Worm (Caenorhabditis elegans) whole organism, L2 larva: ENCODE results near the gene C27H5.12.

Source experiments
- C34F6.9 ChIP-seq: fragments of 150-350 bp; optimal IDR thresholded peaks from 2 replicates; lab custom pipeline; 2014; ENCODE audit warnings: missing biosample characterization, missing genetic modification characterization
- F13H6.1 ChIP-seq: sonication (generic microtip); optimal IDR thresholded peaks from 2 replicates; lab custom pipeline; 2016; ENCODE audit warnings: missing genetic modification characterization, missing compliant biosample characterization
- Y55F3AM.14 ChIP-seq: fragments of 200-800 bp; sonication (Bioruptor generic); optimal IDR thresholded peaks from 2 replicates; lab custom pipeline; 2018; ENCODE audit warnings: mild to moderate bottlenecking, missing genetic modification characterization, missing compliant biosample characterization
- ZK546.5 ChIP-seq: sonication (generic microtip); optimal IDR thresholded peaks from 2 replicates; lab custom pipeline; 2017; ENCODE audit warnings: missing biosample characterization, missing genetic modification characterization
- alr-1 ChIP-seq: fragments of 150-350 bp; optimal IDR thresholded peaks from 2 replicates; lab custom pipeline; 2014; ENCODE audit warnings: missing biosample characterization, missing genetic modification characterization
- aly-2 ChIP-seq: fragments of 150-350 bp; optimal IDR thresholded peaks from 2 replicates; lab custom pipeline; 2014; ENCODE audit warnings: missing biosample characterization, missing genetic modification characterization
- ama-1 ChIP-seq: fragments of 150-350 bp; optimal IDR thresholded peaks from 2 replicates; lab custom pipeline; 2018; ENCODE audit warnings: inconsistent platforms
- blmp-1 ChIP-seq: sonication (generic microtip); optimal IDR thresholded peaks from 2 replicates; lab custom pipeline; 2017; ENCODE audit warnings: missing genetic modification characterization, mild to moderate bottlenecking, missing compliant biosample characterization, antibody characterized with exemption, moderate library complexity; ENCODE audit not compliant: insufficient read depth
- ceh-82 ChIP-seq: fragments of 150-350 bp; optimal IDR thresholded peaks from 2 replicates; lab custom pipeline; 2014; ENCODE audit warnings: missing biosample characterization, missing genetic modification characterization
- crh-2 ChIP-seq: sonication (generic microtip); optimal IDR thresholded peaks from 2 replicates; lab custom pipeline; 2017; ENCODE audit warnings: missing biosample characterization, missing genetic modification characterization
- dmd-4 ChIP-seq: sonication (generic microtip); optimal IDR thresholded peaks from 2 replicates; lab custom pipeline; 2017; ENCODE audit warnings: missing biosample characterization, missing genetic modification characterization
- egl-27 ChIP-seq: sonication (generic microtip); optimal IDR thresholded peaks from 3 replicates; lab custom pipeline; 2017; ENCODE audit warnings: missing biosample characterization, missing genetic modification reagents, missing genetic modification characterization
- elt-1 ChIP-seq: fragments of 150-350 bp; optimal IDR thresholded peaks from 2 replicates; lab custom pipeline; 2014; ENCODE audit warnings: missing biosample characterization, missing genetic modification characterization
- elt-3 ChIP-seq: sonication (generic microtip); optimal IDR thresholded peaks from 2 replicates; lab custom pipeline; 2017; ENCODE audit warnings: missing biosample characterization, missing genetic modification characterization
- fos-1 ChIP-seq: fragments of 150-350 bp; optimal IDR thresholded peaks from 2 replicates; lab custom pipeline; 2014; ENCODE audit warnings: missing biosample characterization, missing genetic modification characterization
- lin-13 ChIP-seq: fragments of 150-350 bp; optimal IDR thresholded peaks from 2 replicates; lab custom pipeline; 2014; ENCODE audit warnings: missing biosample characterization, missing genetic modification reagents, missing genetic modification characterization
- lin-39 ChIP-seq: fragments of 150-350 bp; optimal IDR thresholded peaks from 2 replicates; lab custom pipeline; 2014; ENCODE audit warnings: missing biosample characterization, missing genetic modification reagents, missing genetic modification characterization
- lsy-2 ChIP-seq, 2 experiments: fragments of 150-350 bp in 1 of 2; sonication (generic microtip) in 1 of 2; optimal IDR thresholded peaks; 2 replicates each; lab custom pipeline; 2014 to 2017; ENCODE audit warnings: missing biosample characterization in 2 of 2, missing genetic modification characterization in 2 of 2
- mab-5 ChIP-seq: fragments of 150-350 bp; optimal IDR thresholded peaks from 2 replicates; lab custom pipeline; 2014; ENCODE audit warnings: missing biosample characterization, missing genetic modification characterization
- mbf-1 ChIP-seq: sonication (generic microtip); optimal IDR thresholded peaks from 2 replicates; lab custom pipeline; 2017; ENCODE audit warnings: missing biosample characterization, missing genetic modification characterization
- nhr-10 ChIP-seq: sonication (generic microtip); optimal IDR thresholded peaks from 2 replicates; lab custom pipeline; 2017; ENCODE audit warnings: missing biosample characterization, missing genetic modification characterization
- nhr-11 ChIP-seq: fragments of 150-350 bp; optimal IDR thresholded peaks from 2 replicates; lab custom pipeline; 2014; ENCODE audit warnings: missing biosample characterization, missing genetic modification characterization
- nhr-12 ChIP-seq: fragments of 150-350 bp; optimal IDR thresholded peaks from 2 replicates; lab custom pipeline; 2014; ENCODE audit warnings: missing biosample characterization, missing genetic modification characterization
- nhr-129 ChIP-seq: fragments of 150-350 bp; optimal IDR thresholded peaks from 2 replicates; lab custom pipeline; 2014; ENCODE audit warnings: missing biosample characterization, missing genetic modification characterization
- nhr-21 ChIP-seq: fragments of 150-350 bp; optimal IDR thresholded peaks from 2 replicates; lab custom pipeline; 2014; ENCODE audit warnings: missing biosample characterization, missing genetic modification characterization
- nhr-23 ChIP-seq: fragments of 150-350 bp; optimal IDR thresholded peaks from 2 replicates; lab custom pipeline; 2014; ENCODE audit warnings: missing biosample characterization, missing genetic modification reagents, missing genetic modification characterization
- nhr-237 ChIP-seq: fragments of 150-350 bp; optimal IDR thresholded peaks from 2 replicates; lab custom pipeline; 2014; ENCODE audit warnings: missing biosample characterization, missing genetic modification characterization
- nhr-25 ChIP-seq: fragments of 150-350 bp; sonication (generic microtip); optimal IDR thresholded peaks from 3 replicates; lab custom pipeline; 2014; ENCODE audit warnings: missing biosample characterization, missing genetic modification characterization
- nhr-6 ChIP-seq: fragments of 150-350 bp; optimal IDR thresholded peaks from 2 replicates; lab custom pipeline; 2014; ENCODE audit warnings: missing biosample characterization, missing genetic modification characterization
- nhr-77 ChIP-seq: fragments of 150-350 bp; optimal IDR thresholded peaks from 2 replicates; lab custom pipeline; 2014; ENCODE audit warnings: missing biosample characterization, missing genetic modification characterization
- peb-1 ChIP-seq: fragments of 150-350 bp; optimal IDR thresholded peaks from 2 replicates; lab custom pipeline; 2014; ENCODE audit warnings: missing biosample characterization, missing genetic modification characterization
- sem-4 ChIP-seq: fragments of 150-350 bp; optimal IDR thresholded peaks from 2 replicates; lab custom pipeline; 2014; ENCODE audit warnings: missing biosample characterization, missing genetic modification reagents, missing genetic modification characterization
- skn-1 ChIP-seq: sonication (generic microtip); optimal IDR thresholded peaks from 2 replicates; lab custom pipeline; 2017; ENCODE audit warnings: missing biosample characterization, missing genetic modification characterization
- sma-3 ChIP-seq: sonication (generic microtip); optimal IDR thresholded peaks from 2 replicates; lab custom pipeline; 2016; ENCODE audit warnings: missing genetic modification reagents, missing genetic modification characterization, missing compliant biosample characterization
- sma-9 ChIP-seq, 2 experiments: fragments of 150-350 bp in 1 of 2; sonication (generic microtip) in 1 of 2; optimal IDR thresholded peaks; 2 replicates each; lab custom pipeline; 2014 to 2016; ENCODE audit warnings: missing genetic modification characterization in 2 of 2, mild to moderate bottlenecking in 1 of 2, missing biosample characterization in 1 of 2, missing compliant biosample characterization in 1 of 2, missing genetic modification reagents in 1 of 2, moderate library complexity in 1 of 2
- snpc-4 ChIP-seq: fragments of 150-350 bp; optimal IDR thresholded peaks from 2 replicates; lab custom pipeline; 2014; ENCODE audit warnings: missing biosample characterization, missing genetic modification characterization
- unc-55 ChIP-seq: fragments of 150-350 bp; sonication (generic microtip); optimal IDR thresholded peaks from 3 replicates; lab custom pipeline; 2014; ENCODE audit warnings: missing biosample characterization, missing genetic modification reagents, missing genetic modification characterization
- zag-1 ChIP-seq: fragments of 150-350 bp; optimal IDR thresholded peaks from 2 replicates; lab custom pipeline; 2014; ENCODE audit warnings: missing biosample characterization, missing genetic modification characterization
- ztf-1 ChIP-seq: fragments of 200-800 bp; sonication (Bioruptor generic); conservative IDR thresholded peaks from 2 replicates; pipeline ENCODE4 v1.3.6; 2022; ENCODE audit warnings: missing genetic modification characterization, missing compliant biosample characterization
- ztf-11 ChIP-seq: sonication (generic microtip); optimal IDR thresholded peaks from 2 replicates; lab custom pipeline; 2017; ENCODE audit warnings: missing biosample characterization, missing genetic modification characterization
- ztf-4 ChIP-seq: fragments of 150-350 bp; optimal IDR thresholded peaks from 2 replicates; lab custom pipeline; 2014; ENCODE audit warnings: missing biosample characterization, missing genetic modification characterization

C27H5.12 gene

ce11 chrII:7139064-7139463 lies 22.3 kb downstream of the C27H5.12 start:
- TF ChIP-seq fos-1 (tag; lab: Kevin White, UChicago), result peak; percentile 67
- TF ChIP-seq sma-9 (GFP tag; optimal IDR thresholded peaks at IDR 0.05; lab: Kevin White, UChicago), result peak; percentile 54
- TF ChIP-seq sma-9 (tag; optimal IDR thresholded peaks at IDR 0.05; lab: Kevin White, UChicago), result no peak
- no peak for TF ChIP-seq nhr-11 (tag; lab: Kevin White, UChicago)

- TF ChIP-seq ceh-82 (tag; lab: Kevin White, UChicago) (no peak), fos-1 (tag; lab: Kevin White, UChicago) (peak; percentile 33), C34F6.9 (peak; percentile 56), dmd-4 (tag; lab: Kevin White, UChicago) (no peak), egl-27 (no peak), lsy-2 (tag; optimal IDR thresholded peaks at IDR 0.05; lab: Kevin White, UChicago) (peak; percentile 41 to 96), crh-2 (tag; lab: Kevin White, UChicago) (peak; percentile 12), elt-1 (tag; lab: Kevin White, UChicago) (no peak), aly-2 (tag; lab: Kevin White, UChicago) (no peak), nhr-25 (no peak), nhr-129 (tag; lab: Kevin White, UChicago) (peak; percentile 76), ztf-11 (tag; lab: Kevin White, UChicago) (no peak)
Observed at ce11 chrII:7131871-7132693, 29.3 kb downstream of the C27H5.12 start, which contains the start of the genes T07F8.4 and gld-3. Gene T07F8.4, minus strand, starts transcription at chrII:7132032. Gene gld-3, plus strand, starts transcription at chrII:7132643.

ce11 chrII:7126457-7126856 lies 35.0 kb downstream of the C27H5.12 start, which contains the start of gene F10E7.1:
Gene F10E7.1, plus strand, starts transcription at chrII:7126757.
- TF ChIP-seq blmp-1 (tag; lab: Kevin White, UChicago) (no peak), nhr-12 (tag; lab: Kevin White, UChicago) (no peak), snpc-4 (tag; lab: Kevin White, UChicago) (no peak), sem-4 (tag; lab: Kevin White, UChicago) (no peak), mab-5 (tag; lab: Kevin White, UChicago) (no peak), Y55F3AM.14 (GFP tag; lab: Kevin White, UChicago) (no peak), mbf-1 (no peak), ama-1 (lab: Kevin White, UChicago) (no peak), fos-1 (tag; lab: Kevin White, UChicago) (no peak), peb-1 (tag; lab: Kevin White, UChicago) (no peak), zag-1 (tag; lab: Kevin White, UChicago) (no peak), ztf-4 (tag; lab: Kevin White, UChicago) (no peak), sma-3 (GFP tag; lab: Kevin White, UChicago) (no peak), unc-55 (GFP tag; lab: Kevin White, UChicago) (no peak), ZK546.5 (tag; lab: Kevin White, UChicago) (no peak), elt-3 (no peak), aly-2 (tag; lab: Kevin White, UChicago) (no peak), nhr-11 (tag; lab: Kevin White, UChicago) (no peak), lin-39 (no peak)

ce11 chrII:7122661-7123418 lies 38.6 kb downstream of the C27H5.12 start, which contains the start of gene F10E7.11:
Gene F10E7.11, minus strand, starts transcription at chrII:7122892.
- TF ChIP-seq nhr-77 (tag; lab: Kevin White, UChicago) (no peak), alr-1 (tag; lab: Kevin White, UChicago) (no peak), unc-55 (GFP tag; lab: Kevin White, UChicago) (peak; percentile 69), nhr-129 (tag; lab: Kevin White, UChicago) (no peak), snpc-4 (tag; lab: Kevin White, UChicago) (no peak), dmd-4 (tag; lab: Kevin White, UChicago) (no peak), fos-1 (tag; lab: Kevin White, UChicago) (no peak), nhr-237 (tag; lab: Kevin White, UChicago) (no peak), nhr-12 (tag; lab: Kevin White, UChicago) (no peak), mbf-1 (no peak), crh-2 (tag; lab: Kevin White, UChicago) (no peak), Y55F3AM.14 (GFP tag; lab: Kevin White, UChicago) (no peak), nhr-21 (tag; lab: Kevin White, UChicago) (no peak), lin-13 (GFP tag; lab: Kevin White, UChicago) (no peak), nhr-10 (tag; lab: Kevin White, UChicago) (no peak), ztf-4 (tag; lab: Kevin White, UChicago) (no peak), sma-3 (GFP tag; lab: Kevin White, UChicago) (no peak), skn-1 (tag; lab: Kevin White, UChicago) (no peak), blmp-1 (tag; lab: Kevin White, UChicago) (no peak), nhr-6 (tag; lab: Kevin White, UChicago) (no peak), ztf-1 (GFP tag; lab: Robert Waterston, UW) (no peak), ama-1 (lab: Kevin White, UChicago) (no peak), mab-5 (tag; lab: Kevin White, UChicago) (no peak), C34F6.9 (peak; percentile 20), aly-2 (tag; lab: Kevin White, UChicago) (no peak), F13H6.1 (tag; lab: Kevin White, UChicago) (peak; percentile 8), nhr-23 (tag; lab: Kevin White, UChicago) (no peak), peb-1 (tag; lab: Kevin White, UChicago) (no peak), lsy-2 (tag; optimal IDR thresholded peaks at IDR 0.05; lab: Kevin White, UChicago) (peak in 1 of 2 experiments; percentile 55), egl-27 (no peak)
